Worm (Caenorhabditis elegans) whole organism, late embryonic: ENCODE data around the gene alh-11.

Source experiments
- ahr-1 ChIP-seq: sonication (generic microtip); optimal IDR thresholded peaks from 2 replicates; lab custom pipeline; 2016; ENCODE audit warnings: missing genetic modification characterization, missing compliant biosample characterization
- ceh-30 ChIP-seq: fragments of 150-350 bp; optimal IDR thresholded peaks from 2 replicates; lab custom pipeline; 2014; ENCODE audit warnings: missing biosample characterization, missing genetic modification characterization
- eyg-1 ChIP-seq: sonication (generic microtip); optimal IDR thresholded peaks from 2 replicates; lab custom pipeline; 2016; ENCODE audit warnings: missing genotype, missing genetic modification characterization, missing compliant biosample characterization
- fkh-10 ChIP-seq: fragments of 150-350 bp; optimal IDR thresholded peaks from 2 replicates; lab custom pipeline; 2014; ENCODE audit warnings: missing biosample characterization, missing genetic modification reagents, missing genetic modification characterization
- odd-2 ChIP-seq: sonication (generic microtip); optimal IDR thresholded peaks from 2 replicates; lab custom pipeline; 2017; ENCODE audit warnings: antibody characterized with exemption, mild to moderate bottlenecking, missing genetic modification characterization, missing compliant biosample characterization
- unc-42 ChIP-seq: sonication (generic microtip); optimal IDR thresholded peaks from 2 replicates; lab custom pipeline; 2016; ENCODE audit warnings: missing genotype, missing genetic modification characterization, missing compliant biosample characterization

DNA sequence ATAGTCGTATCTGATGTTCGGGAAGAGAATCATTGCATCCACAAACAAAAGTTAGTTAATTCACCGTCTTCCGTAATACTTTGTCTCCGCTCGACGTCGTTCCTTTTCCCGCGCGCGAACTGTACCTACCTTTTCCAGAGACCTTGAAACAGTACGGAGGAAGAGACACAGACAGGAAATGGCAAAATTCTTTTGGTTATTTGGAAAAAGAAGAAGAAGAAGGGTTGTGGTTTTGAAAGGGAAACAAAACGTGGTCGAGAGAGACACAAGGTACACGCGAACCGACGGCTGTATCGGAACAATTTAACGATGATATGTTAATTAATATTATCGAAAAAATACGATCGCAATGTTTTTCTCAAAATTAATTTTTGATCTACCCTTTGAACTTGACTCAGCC, 28.6 kb downstream of the alh-11 start:
- TF ChIP-seq eyg-1 (no peak), odd-2 (no peak), ceh-30 (tag; lab: Kevin White, UChicago) (no peak), fkh-10 (GFP tag; lab: Kevin White, UChicago) (no peak), ahr-1 (tag; lab: Kevin White, UChicago) (no peak), unc-42 (tag; lab: Kevin White, UChicago) (no peak)
